Worm (Caenorhabditis elegans) whole organism, late embryonic: ENCODE measurements around the gene glb-28.

Experiments
- ama-1 ChIP-seq: fragments of 150-350 bp; optimal IDR thresholded peaks from 2 replicates; lab custom pipeline; 2014
- tbx-2 ChIP-seq: sonication (generic microtip); optimal IDR thresholded peaks from 2 replicates; lab custom pipeline; 2016; ENCODE audit warnings: missing genetic modification characterization, missing compliant biosample characterization

DNA sequence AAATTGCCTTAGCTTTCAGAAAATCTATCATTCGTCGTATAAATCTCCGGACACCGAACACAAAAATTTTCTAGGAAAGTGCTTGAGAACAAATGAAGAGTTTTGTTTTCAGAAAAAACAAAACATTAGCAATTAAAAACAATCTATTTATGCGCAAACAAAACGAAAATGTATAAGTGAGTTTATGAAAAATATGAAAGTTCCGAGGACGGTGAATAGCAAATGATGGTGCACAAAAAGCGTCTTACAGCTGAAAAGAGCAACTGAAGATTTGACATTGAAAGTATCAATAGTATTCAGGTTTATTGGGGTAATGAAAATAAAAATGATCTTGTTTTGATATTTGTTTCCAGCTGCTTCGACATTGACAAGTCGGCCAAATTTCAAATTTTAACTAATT is 17.0 kb downstream of the glb-28 start:
- TF ChIP-seq ama-1: no peak
- no peak for TF ChIP-seq tbx-2 (tag; lab: Kevin White, UChicago)
